Worm (Caenorhabditis elegans): ENCODE data around the gene moc-3.

moc-3 gene

DNA sequence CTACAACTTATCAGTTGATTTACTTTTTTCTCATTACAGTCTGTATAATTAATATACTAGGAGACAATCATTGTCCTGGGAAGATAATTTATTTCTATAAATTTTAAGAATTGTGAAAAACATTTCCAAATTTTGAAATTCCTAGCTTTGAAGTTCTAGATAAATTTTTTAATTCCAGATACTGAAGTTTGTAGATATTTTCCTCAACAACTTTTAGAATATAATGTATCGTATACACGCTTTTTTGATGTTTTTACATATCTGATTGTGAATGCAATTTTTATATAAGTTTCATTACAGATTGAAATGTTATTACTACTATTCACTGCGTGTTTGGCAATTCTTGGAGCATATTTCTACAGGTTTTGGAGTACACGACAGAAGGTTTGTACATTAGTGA lies 21.8 kb downstream of the moc-3 start, which contains the start of gene faah-2:
Gene faah-2, plus strand, starts transcription at position 301 of the 400 bp plus-strand sequence.
- no peak for TF ChIP-seq gmeb-2 (tag; optimal IDR thresholded peaks at IDR 0.05)
- TF ChIP-seq fkh-6 (tag; optimal IDR thresholded peaks at IDR 0.05): no peak
- TF ChIP-seq ceh-18 (tag; optimal IDR thresholded peaks at IDR 0.05): no peak
- no peak for TF ChIP-seq pqm-1 (tag; optimal IDR thresholded peaks at IDR 0.05)
- TF ChIP-seq K09A11.1 (tag; optimal IDR thresholded peaks at IDR 0.05; ENCODE audit: insufficient read depth): no peak
- TF ChIP-seq hlh-8 (tag; optimal IDR thresholded peaks at IDR 0.05): no peak
- no peak for TF ChIP-seq npax-4 (tag; optimal IDR thresholded peaks at IDR 0.05)
- TF ChIP-seq pros-1 (tag; optimal IDR thresholded peaks at IDR 0.05): no peak
- TF ChIP-seq hlh-6 (tag; optimal IDR thresholded peaks at IDR 0.05): no peak
- TF ChIP-seq eyg-1 (tag; optimal IDR thresholded peaks at IDR 0.05): no peak
- no peak for TF ChIP-seq sox-4 (tag; optimal IDR thresholded peaks at IDR 0.05)

DNA sequence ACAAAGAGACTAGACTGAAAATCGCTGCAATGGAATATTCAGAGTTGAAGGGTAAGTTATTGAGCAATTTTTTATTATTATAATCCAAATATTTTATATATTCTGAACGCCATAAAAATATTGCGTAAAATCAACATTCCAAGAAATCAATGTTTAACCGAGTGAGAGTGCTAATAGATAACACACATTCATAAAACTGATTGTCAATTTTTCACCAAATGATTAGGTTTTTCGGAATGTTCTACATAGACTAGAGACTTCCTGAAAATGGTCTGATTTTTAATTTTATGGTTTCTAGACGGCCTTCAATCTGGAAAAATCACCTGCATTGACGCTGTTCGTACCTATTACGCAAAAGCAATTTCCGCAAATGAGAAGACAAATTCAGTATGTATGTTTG lies 22.3 kb downstream of the moc-3 start:
- TF ChIP-seq nhr-11 (tag; optimal IDR thresholded peaks at IDR 0.05): no peak
- TF ChIP-seq gmeb-2 (tag; optimal IDR thresholded peaks at IDR 0.05): no peak
- no peak for TF ChIP-seq T23F11.4 (GFP tag; optimal IDR thresholded peaks at IDR 0.05)
- TF ChIP-seq sdc-2 (tag; optimal IDR thresholded peaks at IDR 0.05): no peak
- TF ChIP-seq zip-5 (tag; optimal IDR thresholded peaks at IDR 0.05): no peak
- no peak for TF ChIP-seq ceh-34 (tag; optimal IDR thresholded peaks at IDR 0.05)
- TF ChIP-seq ahr-1 (tag; optimal IDR thresholded peaks at IDR 0.05): no peak
- no peak for TF ChIP-seq eyg-1 (tag; optimal IDR thresholded peaks at IDR 0.05)
- TF ChIP-seq ceh-6 (GFP tag; optimal IDR thresholded peaks at IDR 0.05): no peak
- TF ChIP-seq unc-42 (tag; optimal IDR thresholded peaks at IDR 0.05): no peak
- no peak for TF ChIP-seq ceh-45 (GFP tag; IDR thresholded peaks at IDR 0.05)
- no peak for TF ChIP-seq lin-11 (tag; optimal IDR thresholded peaks at IDR 0.05)
- no peak for TF ChIP-seq hlh-15 (tag; optimal IDR thresholded peaks at IDR 0.05)
- TF ChIP-seq ttx-3 (tag; optimal IDR thresholded peaks at IDR 0.05): no peak
- TF ChIP-seq sox-2 (GFP tag; IDR thresholded peaks at IDR 0.05): no peak
- no peak for TF ChIP-seq ceh-22 (tag; optimal IDR thresholded peaks at IDR 0.05)
- no peak for TF ChIP-seq F13H6.1 (tag; optimal IDR thresholded peaks at IDR 0.05)

DNA sequence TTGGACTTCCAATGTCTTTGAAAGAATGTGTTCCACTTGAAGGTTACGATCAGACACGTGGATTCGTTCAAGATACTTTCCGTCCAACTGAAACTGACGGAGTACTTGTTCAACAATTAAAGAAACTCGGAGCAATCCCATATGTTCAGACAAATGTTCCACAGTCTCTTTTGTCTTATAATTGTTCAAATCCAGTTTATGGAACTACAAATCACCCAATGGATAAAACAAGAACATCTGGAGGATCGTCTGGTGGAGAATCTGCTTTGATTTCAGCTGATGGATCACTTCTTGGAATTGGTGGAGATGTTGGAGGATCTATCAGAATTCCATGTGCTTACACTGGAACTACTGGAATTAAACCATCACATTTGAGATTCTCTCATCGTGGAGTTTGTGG lies 22.8 kb downstream of the moc-3 start:
- no peak for TF ChIP-seq pag-3 (tag; optimal IDR thresholded peaks at IDR 0.05; ENCODE audit: borderline replicate concordance)
- TF ChIP-seq zip-5 (tag; optimal IDR thresholded peaks at IDR 0.05): no peak
- TF ChIP-seq eyg-1 (tag; optimal IDR thresholded peaks at IDR 0.05): no peak
- no peak for TF ChIP-seq gmeb-2 (tag; optimal IDR thresholded peaks at IDR 0.05)

DNA sequence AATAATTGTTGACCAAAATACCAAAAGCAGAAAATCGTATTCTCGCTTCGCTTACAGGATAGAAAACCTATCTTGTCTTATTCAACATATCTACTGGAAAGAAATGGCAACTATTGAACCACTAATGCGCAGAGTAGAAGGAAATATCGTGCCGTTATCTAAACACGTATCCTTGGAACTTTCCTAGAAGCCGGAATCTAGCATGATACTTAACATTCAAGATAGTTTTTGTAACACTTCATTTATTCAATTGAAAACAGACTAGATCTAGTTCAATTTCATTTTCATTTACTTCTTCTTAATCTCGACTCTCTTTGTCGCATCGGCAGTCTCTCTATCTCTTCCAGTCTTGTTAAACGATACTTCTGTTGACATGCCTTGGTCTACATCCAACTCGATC lies 24.6 kb downstream of the moc-3 start:
- TF ChIP-seq Y22D7AL.16 (tag; optimal IDR thresholded peaks at IDR 0.05) (no peak), che-1 (tag; optimal IDR thresholded peaks at IDR 0.05) (no peak), ceh-6 (GFP tag; optimal IDR thresholded peaks at IDR 0.05) (no peak), F13H6.1 (tag; optimal IDR thresholded peaks at IDR 0.05) (no peak), ceh-9 (tag; optimal IDR thresholded peaks at IDR 0.05) (no peak), C38D4.7 (GFP tag; optimal IDR thresholded peaks at IDR 0.05) (no peak), ztf-16 (tag; optimal IDR thresholded peaks at IDR 0.05) (no peak), nfya-1 (tag; optimal IDR thresholded peaks at IDR 0.05) (no peak), fax-1 (tag; optimal IDR thresholded peaks at IDR 0.05) (no peak), tbx-7 (tag; optimal IDR thresholded peaks at IDR 0.05) (no peak), mec-3 (tag; optimal IDR thresholded peaks at IDR 0.05; ENCODE audit: borderline replicate concordance) (no peak), madf-2 (tag; optimal IDR thresholded peaks at IDR 0.05) (no peak), hlh-30 (tag; optimal IDR thresholded peaks at IDR 0.05; ENCODE audit: insufficient read depth) (no peak), pag-3 (tag; optimal IDR thresholded peaks at IDR 0.05; ENCODE audit: borderline replicate concordance) (no peak), unc-42 (tag; optimal IDR thresholded peaks at IDR 0.05) (no peak), ceh-2 (tag; optimal IDR thresholded peaks at IDR 0.05) (no peak)
